Worm (Caenorhabditis elegans) whole organism, L3 larva: ENCODE data around the gene vha-5.
A peak's percentile ranks its signal among the peaks of the same experiment; 100 is the strongest.

ENCODE experiments used
- ZK546.5 ChIP-seq: sonication (generic microtip); optimal IDR thresholded peaks from 2 replicates; lab custom pipeline; 2017; ENCODE audit warnings: missing biosample characterization, missing genetic modification characterization
- elt-1 ChIP-seq: fragments of 150-350 bp; optimal IDR thresholded peaks from 2 replicates; lab custom pipeline; 2014; ENCODE audit warnings: missing biosample characterization, missing genetic modification characterization
- nhr-25 ChIP-seq: sonication (generic microtip); optimal IDR thresholded peaks from 2 replicates; lab custom pipeline; 2017; ENCODE audit warnings: missing biosample characterization, missing genetic modification characterization
- ztf-4 ChIP-seq: fragments of 150-350 bp; optimal IDR thresholded peaks from 2 replicates; lab custom pipeline; 2014; ENCODE audit warnings: missing biosample characterization, missing genetic modification characterization

DNA sequence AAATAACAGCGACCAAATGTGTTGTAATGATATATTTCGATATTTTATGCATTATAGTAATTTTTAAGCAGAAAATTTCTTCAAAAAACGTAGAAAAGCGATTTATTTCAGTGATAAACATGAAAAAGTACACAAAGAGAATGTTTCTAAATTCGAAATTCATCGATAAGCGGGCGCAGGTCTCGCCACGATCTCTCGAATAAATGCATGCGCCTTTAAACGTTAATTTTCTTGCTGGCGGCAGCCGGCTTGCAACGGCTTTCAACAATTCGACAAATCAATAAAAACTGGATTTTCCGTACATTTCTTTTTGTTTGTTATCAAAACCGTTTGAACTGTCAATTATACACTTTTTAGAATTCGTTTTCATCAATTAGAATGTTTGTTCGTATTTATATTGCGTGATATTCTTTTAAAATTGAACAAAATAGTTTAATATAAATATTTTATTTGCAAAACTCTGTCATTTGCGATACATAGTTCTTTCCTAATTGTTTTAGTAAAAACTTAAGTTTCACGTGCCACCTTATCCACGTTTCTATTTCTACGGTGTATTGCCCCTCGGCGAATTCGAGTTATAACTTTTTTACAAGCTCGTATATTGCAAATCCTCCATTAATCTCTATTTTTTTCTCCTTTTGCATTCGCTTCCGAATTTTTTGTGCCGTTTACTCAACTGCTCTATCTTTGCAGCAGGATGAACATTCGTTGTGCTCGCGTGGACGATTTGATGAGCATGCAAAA is 14.0 kb upstream of the vha-5 start, which contains the start of gene daf-31:
- no peak for TF ChIP-seq ztf-4
- no peak for TF ChIP-seq ZK546.5 (tag; lab: Kevin White, UChicago)
- no peak for TF ChIP-seq elt-1 (tag; lab: Kevin White, UChicago)
- peak; percentile 71 for TF ChIP-seq nhr-25 (tag; lab: Kevin White, UChicago)
